Fruit fly (Drosophila melanogaster): ENCODE measurements around the gene mri.
A peak's percentile ranks its signal among the peaks of the same experiment; 100 is the strongest.

mri gene

dm6 chr3L:165981-166788 is 33.8 kb upstream of the mri start (continued):
- TF ChIP-seq zfh1 (GFP tag; IDR thresholded peaks at IDR 0.05) = 0 out of 3 replicates have a peak, but pooled peaks have one; percentile 40
- TF ChIP-seq CG13123 (GFP tag; optimal IDR thresholded peaks at IDR 0.05) = no peak
- no peak for TF ChIP-seq vvl (GFP tag; IDR thresholded peaks at IDR 0.05)
- TF ChIP-seq CG3281 (GFP tag; optimal IDR thresholded peaks at IDR 0.05) = peak; percentile 23
- TF ChIP-seq Asciz (GFP tag; optimal IDR thresholded peaks at IDR 0.05) = peak; percentile 31
- no peak for TF ChIP-seq NC2α (GFP tag; optimal IDR thresholded peaks at IDR 0.05)
- no peak for TF ChIP-seq CG1647 (GFP tag; optimal IDR thresholded peaks at IDR 0.05)
- TF ChIP-seq CG10979 (tag; optimal IDR thresholded peaks at IDR 0.05) = peak; percentile 60
- TF ChIP-seq CG9932 (GFP tag; IDR thresholded peaks at IDR 0.05) = no peak
- TF ChIP-seq cad (GFP tag; optimal IDR thresholded peaks at IDR 0.05) = no peak
- no peak for TF ChIP-seq HmgD (GFP tag; optimal IDR thresholded peaks at IDR 0.05)
- TF ChIP-seq maf-S (GFP tag; optimal IDR thresholded peaks at IDR 0.05) = no peak
- TF ChIP-seq trh (GFP tag; optimal IDR thresholded peaks at IDR 0.05) = no peak
- peak; percentile 52 for TF ChIP-seq Xrp1 (GFP tag; IDR thresholded peaks at IDR 0.05)
- TF ChIP-seq ap (GFP tag; IDR thresholded peaks at IDR 0.05) = no peak
- no peak for TF ChIP-seq ERR (GFP tag; optimal IDR thresholded peaks at IDR 0.05)
- TF ChIP-seq mam (GFP tag; optimal IDR thresholded peaks at IDR 0.05) = no peak
- no peak for TF ChIP-seq Atf3 (GFP tag; optimal IDR thresholded peaks at IDR 0.05)
- no peak for TF ChIP-seq CG2202 (tag; optimal IDR thresholded peaks at IDR 0.05)
- no peak for TF ChIP-seq fru (optimal IDR thresholded peaks at IDR 0.05)
- TF ChIP-seq Sox100B (GFP tag; optimal IDR thresholded peaks at IDR 0.05) = no peak
- no peak for TF ChIP-seq ssp (GFP tag; IDR thresholded peaks at IDR 0.05)
- peak; percentile 2 for TF ChIP-seq CG6254 (GFP tag; optimal IDR thresholded peaks at IDR 0.05)
- no peak for TF ChIP-seq chm (GFP tag; IDR thresholded peaks at IDR 0.05)
- no peak for TF ChIP-seq zen (tag; optimal IDR thresholded peaks at IDR 0.05)
- peak; percentile 11 for TF ChIP-seq fu2 (GFP tag; optimal IDR thresholded peaks at IDR 0.05)
- TF ChIP-seq CG6175 (GFP tag; IDR thresholded peaks at IDR 0.05) = no peak
- TF ChIP-seq HLH54F (GFP tag; optimal IDR thresholded peaks at IDR 0.05) = no peak
- TF ChIP-seq CG4328 (GFP tag; optimal IDR thresholded peaks at IDR 0.05) = no peak
- no peak for TF ChIP-seq Elba2 (GFP tag; optimal IDR thresholded peaks at IDR 0.05)
- no peak for TF ChIP-seq Deaf1 (tag; optimal IDR thresholded peaks at IDR 0.05)
- no peak for TF ChIP-seq CG1792 (GFP tag; optimal IDR thresholded peaks at IDR 0.05)
- TF ChIP-seq Nf-YC (tag; optimal IDR thresholded peaks at IDR 0.05) = no peak
- no peak for TF ChIP-seq CG7786 (GFP tag; optimal IDR thresholded peaks at IDR 0.05)
- TF ChIP-seq CG12391 (tag; optimal IDR thresholded peaks at IDR 0.05) = peak; percentile 42
- TF ChIP-seq eve (GFP tag; optimal IDR thresholded peaks at IDR 0.05) = no peak
- no peak for TF ChIP-seq usp (GFP tag; optimal IDR thresholded peaks at IDR 0.05)
- TF ChIP-seq ind (GFP tag; optimal IDR thresholded peaks at IDR 0.05) = no peak

dm6 chr3L:166789-167132 is 33.2 kb upstream of the mri start:
- no peak for TF ChIP-seq CG8924 (tag; optimal IDR thresholded peaks at IDR 0.05)
- 0 out of 2 replicates have a peak, but pooled peaks have one; percentile 43 for TF ChIP-seq CG11696 (GFP tag; IDR thresholded peaks at IDR 0.05)
- TF ChIP-seq Sry-δ (GFP tag; optimal IDR thresholded peaks at IDR 0.05) = no peak
- TF ChIP-seq sens (GFP tag) = peak; percentile 8
- TF ChIP-seq CG2129 (GFP tag; IDR thresholded peaks at IDR 0.05; ENCODE audit: partially characterized antibody) = no peak
- no peak for TF ChIP-seq CG6854 (GFP tag; optimal IDR thresholded peaks at IDR 0.05)
- no peak for TF ChIP-seq ERR (GFP tag; optimal IDR thresholded peaks at IDR 0.05)
- TF ChIP-seq trh (GFP tag; optimal IDR thresholded peaks at IDR 0.05) = no peak
- no peak for TF ChIP-seq Drgx (GFP tag; IDR thresholded peaks at IDR 0.05)
- TF ChIP-seq YL-1 (GFP tag; optimal IDR thresholded peaks at IDR 0.05) = peak; percentile 3
- TF ChIP-seq h (optimal IDR thresholded peaks at IDR 0.05) = no peak
- no peak for TF ChIP-seq sqz (GFP tag; optimal IDR thresholded peaks at IDR 0.05)
- no peak for TF ChIP-seq chm (GFP tag; IDR thresholded peaks at IDR 0.05)
- no peak for TF ChIP-seq CG13775 (GFP tag; optimal IDR thresholded peaks at IDR 0.05)
- TF ChIP-seq Oaz (GFP tag; IDR thresholded peaks at IDR 0.05) = no peak
- TF ChIP-seq crol (GFP tag; IDR thresholded peaks at IDR 0.05) = no peak
- no peak for TF ChIP-seq Meics (GFP tag; optimal IDR thresholded peaks at IDR 0.05)
- no peak for TF ChIP-seq zf30C (GFP tag; optimal IDR thresholded peaks at IDR 0.05)
- TF ChIP-seq bigmax (GFP tag; optimal IDR thresholded peaks at IDR 0.05) = no peak

Data from whole organism, embryonic.